Fruit fly (Drosophila melanogaster) whole organism, embryonic: ENCODE results near the gene CG7367.

Experiments
- Adf1 ChIP-seq: fragments of 200-800 bp; sonication (Bioruptor generic); IDR thresholded peaks from 2 replicates; pipeline ENCODE4 v1.3.6; 2022; ENCODE audit warnings: missing biosample characterization, missing genetic modification characterization
- Bgb ChIP-seq: fragments of 200-800 bp; sonication (Bioruptor generic); IDR thresholded peaks from 2 replicates; pipeline ENCODE4 v1.3.6; 2022; ENCODE audit warnings: missing biosample characterization, missing genetic modification characterization; ENCODE audit not compliant: partially characterized antibody
- Blimp-1 ChIP-seq: fragments of 200-800 bp; sonication (Bioruptor generic); optimal IDR thresholded peaks from 3 replicates; lab custom pipeline; 2018; ENCODE audit warnings: missing biosample characterization, missing genetic modification characterization, mild to moderate bottlenecking, moderate library complexity, missing genetic modification reagents
- Bteb2 ChIP-seq: fragments of 200-800 bp; sonication (Bioruptor generic); optimal IDR thresholded peaks from 2 replicates; lab custom pipeline; 2016; ENCODE audit warnings: missing biosample characterization, missing genetic modification characterization
- CG10543 ChIP-seq: fragments of 200-800 bp; sonication (Bioruptor generic); optimal IDR thresholded peaks from 3 replicates; lab custom pipeline; 2017; ENCODE audit warnings: missing biosample characterization, mild to moderate bottlenecking, missing genetic modification characterization, moderate library complexity
- CG10565 ChIP-seq: fragments of 200-800 bp; sonication (Bioruptor generic); optimal IDR thresholded peaks from 3 replicates; lab custom pipeline; 2016; ENCODE audit warnings: missing biosample characterization, mild to moderate bottlenecking, missing genetic modification characterization
- CG11085 ChIP-seq: fragments of 200-800 bp; sonication (Bioruptor generic); IDR thresholded peaks from 2 replicates; pipeline ENCODE4 v1.3.6; 2022; ENCODE audit warnings: missing biosample characterization, missing genetic modification characterization
- CG11093 ChIP-seq: fragments of 200-800 bp; sonication (Bioruptor generic); IDR thresholded peaks from 3 replicates; pipeline ENCODE4 v1.3.6; 2022; ENCODE audit warnings: missing biosample characterization, missing genetic modification characterization
- CG11398 ChIP-seq: fragments of 200-800 bp; sonication (Bioruptor generic); optimal IDR thresholded peaks from 2 replicates; lab custom pipeline; 2016; ENCODE audit warnings: missing biosample characterization, missing genetic modification characterization
- CG11560 ChIP-seq: fragments of 200-800 bp; sonication (Bioruptor generic); IDR thresholded peaks from 3 replicates; pipeline ENCODE4 v1.3.6; 2022; ENCODE audit warnings: missing biosample characterization, missing genetic modification characterization
- CG15479 ChIP-seq: fragments of 200-800 bp; sonication (Bioruptor generic); optimal IDR thresholded peaks from 3 replicates; lab custom pipeline; 2019; ENCODE audit warnings: missing biosample characterization, mild to moderate bottlenecking, missing genetic modification characterization, moderate library complexity
- CG15514 ChIP-seq: fragments of 200-800 bp; sonication (Bioruptor generic); optimal IDR thresholded peaks from 3 replicates; lab custom pipeline; 2017; ENCODE audit warnings: missing biosample characterization, missing genetic modification characterization, mild to moderate bottlenecking, moderate library complexity, missing genetic modification reagents
- CG1603 ChIP-seq: fragments of 200-800 bp; sonication (Bioruptor generic); optimal IDR thresholded peaks from 2 replicates; lab custom pipeline; 2019; ENCODE audit warnings: missing biosample characterization, mild to moderate bottlenecking, missing genetic modification characterization, moderate library complexity
- CG1647 ChIP-seq: fragments of 200-800 bp; sonication (Bioruptor generic); optimal IDR thresholded peaks from 3 replicates; lab custom pipeline; 2016; ENCODE audit warnings: missing biosample characterization, missing genetic modification characterization
- CG31365 ChIP-seq: fragments of 200-800 bp; sonication (Bioruptor generic); optimal IDR thresholded peaks from 2 replicates; lab custom pipeline; 2018; ENCODE audit warnings: missing biosample characterization, mild to moderate bottlenecking, missing genetic modification characterization
- CG3407 ChIP-seq: fragments of 200-800 bp; sonication (Bioruptor generic); optimal IDR thresholded peaks from 2 replicates; lab custom pipeline; 2018; ENCODE audit warnings: missing biosample characterization, mild to moderate bottlenecking, missing genetic modification characterization
- CG34376 ChIP-seq: fragments of 200-800 bp; sonication (Bioruptor generic); optimal IDR thresholded peaks from 2 replicates; lab custom pipeline; 2018; ENCODE audit warnings: missing biosample characterization, mild to moderate bottlenecking, missing genetic modification characterization
- CG34422 ChIP-seq: fragments of 200-800 bp; sonication (Bioruptor generic); IDR thresholded peaks from 3 replicates; pipeline ENCODE4 v1.3.6; 2022; ENCODE audit warnings: missing biosample characterization, missing genetic modification characterization
- CG4282 ChIP-seq: fragments of 200-800 bp; sonication (Bioruptor generic); optimal IDR thresholded peaks from 2 replicates; lab custom pipeline; 2016; ENCODE audit warnings: missing biosample characterization, missing genetic modification characterization
- CG8290 ChIP-seq, 3 experiments: fragments of 200-800 bp; sonication (Bioruptor generic); optimal IDR thresholded peaks; 2 replicates each; lab custom pipeline; 2016 to 2019; ENCODE audit warnings: missing biosample characterization in 3 of 3, missing genetic modification characterization in 3 of 3, mild to moderate bottlenecking in 2 of 3, moderate library complexity in 1 of 3
- CG8944 ChIP-seq: fragments of 200-800 bp; sonication (Bioruptor generic); optimal IDR thresholded peaks from 3 replicates; lab custom pipeline; 2016; ENCODE audit warnings: missing biosample characterization, missing genetic modification characterization
- CG9215 ChIP-seq: fragments of 200-800 bp; sonication (Bioruptor generic); IDR thresholded peaks from 2 replicates; pipeline ENCODE4 v1.3.6; 2022; ENCODE audit warnings: missing biosample characterization, missing genetic modification characterization
- D19B ChIP-seq: fragments of 200-800 bp; sonication (Bioruptor generic); optimal IDR thresholded peaks from 2 replicates; lab custom pipeline; 2017; ENCODE audit warnings: missing biosample characterization, mild to moderate bottlenecking, missing genetic modification characterization
- Dll ChIP-seq: fragments of 200-800 bp; sonication (Bioruptor generic); IDR thresholded peaks from 4 replicates; pipeline ENCODE4 v1.3.6; 2022; ENCODE audit warnings: missing biosample characterization, missing genetic modification characterization; ENCODE audit not compliant: partially characterized antibody
- Eip74EF ChIP-seq, 2 experiments: fragments of 200-800 bp in 1 of 2; fragments of >200 bp in 1 of 2; sonication (Bioruptor generic) in 1 of 2; optimal IDR thresholded peaks; 2 replicates each; lab custom pipeline; 2017 to 2019; ENCODE audit warnings: missing biosample characterization in 2 of 2, missing genetic modification characterization in 2 of 2, mild to moderate bottlenecking in 1 of 2, moderate library complexity in 1 of 2
- NFAT ChIP-seq: fragments of 200-800 bp; sonication (Bioruptor generic); IDR thresholded peaks from 2 replicates; pipeline ENCODE4 v1.3.6; 2022; ENCODE audit warnings: missing biosample characterization, missing genetic modification characterization
- NK7.1 ChIP-seq: fragments of 200-800 bp; sonication (Bioruptor generic); optimal IDR thresholded peaks from 3 replicates; lab custom pipeline; 2016; ENCODE audit warnings: missing biosample characterization, missing genetic modification characterization
- Nf-YC ChIP-seq: fragments of 200-800 bp; optimal IDR thresholded peaks from 3 replicates; lab custom pipeline; 2019; ENCODE audit warnings: missing biosample characterization, mild to moderate bottlenecking, missing genetic modification characterization, moderate library complexity
- Oli ChIP-seq: fragments of 200-800 bp; sonication (Bioruptor generic); optimal IDR thresholded peaks from 2 replicates; lab custom pipeline; 2018; ENCODE audit warnings: missing biosample characterization, mild to moderate bottlenecking, missing genetic modification characterization, moderate library complexity
- al ChIP-seq: fragments of 200-800 bp; sonication (Bioruptor generic); IDR thresholded peaks from 2 replicates; pipeline ENCODE4 v1.3.6; 2022; ENCODE audit warnings: missing biosample characterization, missing genetic modification characterization
- ash1 ChIP-seq: fragments of 200-800 bp; sonication (Bioruptor generic); optimal IDR thresholded peaks from 2 replicates; lab custom pipeline; 2018; ENCODE audit warnings: missing biosample characterization, mild to moderate bottlenecking, missing genetic modification characterization
- cato ChIP-seq: fragments of 200-800 bp; sonication (Bioruptor generic); optimal IDR thresholded peaks from 2 replicates; lab custom pipeline; 2016; ENCODE audit warnings: missing biosample characterization, missing genetic modification characterization, borderline replicate concordance
- emc ChIP-seq: fragments of 200-800 bp; sonication (Bioruptor generic); optimal IDR thresholded peaks from 2 replicates; lab custom pipeline; 2016; ENCODE audit warnings: missing biosample characterization, missing genetic modification characterization
- ems ChIP-seq: fragments of 200-800 bp; sonication (Bioruptor generic); optimal IDR thresholded peaks from 3 replicates; lab custom pipeline; 2016; ENCODE audit warnings: missing biosample characterization, missing genetic modification characterization
- eyg ChIP-seq: fragments of 200-800 bp; sonication (Bioruptor generic); optimal IDR thresholded peaks from 3 replicates; lab custom pipeline; 2016; ENCODE audit warnings: missing biosample characterization, missing genetic modification characterization
- h ChIP-seq: fragments of >200 bp; optimal IDR thresholded peaks from 2 replicates; lab custom pipeline; 2017
- jumu ChIP-seq: fragments of 200-800 bp; sonication (Bioruptor generic); optimal IDR thresholded peaks from 3 replicates; lab custom pipeline; 2016; ENCODE audit warnings: missing biosample characterization, missing genetic modification characterization
- knrl ChIP-seq: fragments of 200-800 bp; sonication (Bioruptor generic); IDR thresholded peaks from 3 replicates; pipeline ENCODE4 v1.3.6; 2022; ENCODE audit warnings: missing biosample characterization, missing genetic modification characterization; ENCODE audit not compliant: partially characterized antibody
- lilli ChIP-seq: fragments of 200-800 bp; sonication (Bioruptor generic); optimal IDR thresholded peaks from 3 replicates; lab custom pipeline; 2016; ENCODE audit warnings: missing biosample characterization, missing genetic modification characterization
- nerfin-1 ChIP-seq: fragments of 200-800 bp; sonication (Bioruptor generic); optimal IDR thresholded peaks from 3 replicates; lab custom pipeline; 2019; ENCODE audit warnings: missing biosample characterization, mild to moderate bottlenecking, missing genetic modification characterization, moderate library complexity
- nom ChIP-seq: fragments of 200-800 bp; sonication (Bioruptor generic); optimal IDR thresholded peaks from 2 replicates; lab custom pipeline; 2017; ENCODE audit warnings: missing biosample characterization, missing genetic modification characterization, mild to moderate bottlenecking, moderate library complexity, missing genetic modification reagents
- ro ChIP-seq: fragments of 200-800 bp; sonication (Bioruptor generic); IDR thresholded peaks from 2 replicates; pipeline ENCODE4 v1.3.6; 2022; ENCODE audit warnings: missing biosample characterization, missing genetic modification characterization
- sd ChIP-seq: fragments of 200-800 bp; sonication (Bioruptor generic); optimal IDR thresholded peaks from 3 replicates; lab custom pipeline; 2018; ENCODE audit warnings: missing biosample characterization, mild to moderate bottlenecking, missing genetic modification characterization, moderate library complexity
- shn ChIP-seq: fragments of 200-800 bp; sonication (Bioruptor generic); optimal IDR thresholded peaks from 3 replicates; lab custom pipeline; 2016; ENCODE audit warnings: missing biosample characterization, missing genetic modification characterization
- sr ChIP-seq: fragments of 200-800 bp; sonication (Bioruptor generic); IDR thresholded peaks from 3 replicates; pipeline ENCODE4 v1.3.6; 2022; ENCODE audit warnings: missing biosample characterization, missing genetic modification characterization
- sug ChIP-seq: fragments of 200-800 bp; optimal IDR thresholded peaks from 2 replicates; lab custom pipeline; 2019; ENCODE audit warnings: missing biosample characterization, mild to moderate bottlenecking, missing genetic modification characterization, moderate library complexity
- tgo ChIP-seq: fragments of 200-800 bp; sonication (Bioruptor generic); IDR thresholded peaks from 3 replicates; pipeline ENCODE4 v1.3.6; 2022; ENCODE audit warnings: missing biosample characterization, missing genetic modification characterization
- vfl ChIP-seq: fragments of 200-800 bp; sonication (Bioruptor generic); optimal IDR thresholded peaks from 2 replicates; lab custom pipeline; 2016; ENCODE audit warnings: missing biosample characterization, missing genetic modification characterization

CG7367 gene

dm6 chr2L:8084349-8085203 is 45.0 kb upstream of the CG7367 start (continued):
- peak; percentile 13 for TF ChIP-seq CG15514 (GFP tag; lab: Kevin White, UChicago)
- TF ChIP-seq emc (GFP tag; lab: Kevin White, UChicago): no peak
- TF ChIP-seq vfl (GFP tag; lab: Kevin White, UChicago): no peak
- no peak for TF ChIP-seq al (GFP tag; lab: Robert Waterston, UW)
- peak; percentile 19 for TF ChIP-seq D19B (GFP tag; lab: Kevin White, UChicago)
- no peak for TF ChIP-seq ro (GFP tag; lab: Robert Waterston, UW)
- TF ChIP-seq sug (tag; lab: Kevin White, UChicago): no peak
- TF ChIP-seq CG1647 (GFP tag; lab: Kevin White, UChicago): no peak
- TF ChIP-seq lilli (GFP tag; lab: Kevin White, UChicago): no peak
- TF ChIP-seq cato (GFP tag; lab: Kevin White, UChicago): no peak
- peak; percentile 12 for TF ChIP-seq shn (GFP tag; lab: Kevin White, UChicago)
- peak; percentile 11 for TF ChIP-seq jumu (GFP tag; lab: Kevin White, UChicago)
- no peak for TF ChIP-seq Dll
- no peak for TF ChIP-seq Bgb (GFP tag; lab: Robert Waterston, UW)
- no peak for TF ChIP-seq knrl
- no peak for TF ChIP-seq CG34376 (GFP tag; lab: Kevin White, UChicago)
- TF ChIP-seq CG10543: no peak
- TF ChIP-seq CG9215: no peak
- TF ChIP-seq Oli (tag; lab: Kevin White, UChicago): no peak
- no peak for TF ChIP-seq h (lab: Kevin White, UChicago)
- TF ChIP-seq Nf-YC (tag; lab: Kevin White, UChicago): no peak
- TF ChIP-seq CG34422 (GFP tag; lab: Robert Waterston, UW): peak; percentile 42; the same call in 1 of the 3 replicates
- TF ChIP-seq nom (GFP tag; lab: Kevin White, UChicago): peak; percentile 31
- TF ChIP-seq ems: no peak
- no peak for TF ChIP-seq Blimp-1 (GFP tag; lab: Kevin White, UChicago)
- no peak for TF ChIP-seq CG11085 (GFP tag; lab: Robert Waterston, UW)
- peak; percentile 49 for TF ChIP-seq CG4282 (GFP tag; lab: Kevin White, UChicago)
- TF ChIP-seq tgo (GFP tag; lab: Robert Waterston, UW): no peak
- no peak for TF ChIP-seq CG3407 (GFP tag; lab: Kevin White, UChicago)
- peak; percentile 41; the same call in 1 of the 3 replicates for TF ChIP-seq sr
- TF ChIP-seq eyg (GFP tag; lab: Kevin White, UChicago): no peak
- no peak for TF ChIP-seq CG11093 (GFP tag; lab: Robert Waterston, UW)
- no peak for TF ChIP-seq Eip74EF (GFP tag; optimal IDR thresholded peaks at IDR 0.05; lab: Kevin White, UChicago)
- no peak for TF ChIP-seq CG10565 (GFP tag; lab: Kevin White, UChicago)
- TF ChIP-seq NFAT: no peak
- TF ChIP-seq CG11398: no peak
- TF ChIP-seq, all 482 proteins: peak for 63

dm6 chr2L:8083427-8084295 is 44.1 kb upstream of the CG7367 start:
- TF ChIP-seq ash1 (GFP tag; lab: Kevin White, UChicago) (peak; percentile 43), nerfin-1 (tag; lab: Kevin White, UChicago) (peak; percentile 68), NK7.1 (no peak), CG1603 (tag; lab: Kevin White, UChicago) (peak; percentile 13), CG10543 (peak; percentile 57), Adf1 (peak; percentile 48; the same call in 1 of the 2 replicates), Bteb2 (GFP tag; lab: Kevin White, UChicago) (no peak), CG31365 (tag; lab: Kevin White, UChicago) (no peak), sd (tag; lab: Kevin White, UChicago) (peak; percentile 99), CG8290 (GFP tag; optimal IDR thresholded peaks at IDR 0.05; lab: Kevin White, UChicago) (no peak), CG8290 (tag; optimal IDR thresholded peaks at IDR 0.05; lab: Kevin White, UChicago) (peak in 1 of 2 experiments; percentile 58), CG15479 (GFP tag; lab: Kevin White, UChicago) (peak; percentile 20), CG11560 (tag; lab: Robert Waterston, UW) (no peak), CG8944 (GFP tag; lab: Kevin White, UChicago) (no peak)
